Worm (Caenorhabditis elegans) whole organism, L1 larva: ENCODE results near the gene grd-7.
A peak's percentile ranks its signal among the peaks of the same experiment; 100 is the strongest.

Source experiments
- C04F5.9 ChIP-seq: sonication (generic microtip); optimal IDR thresholded peaks from 2 replicates; lab custom pipeline; 2016; ENCODE audit warnings: missing genetic modification characterization, missing compliant biosample characterization
- C16A3.4 ChIP-seq: fragments of 150-350 bp; optimal IDR thresholded peaks from 2 replicates; lab custom pipeline; 2014; ENCODE audit warnings: missing biosample characterization, missing genetic modification characterization
- F16B12.6 ChIP-seq: fragments of 150-350 bp; optimal IDR thresholded peaks from 2 replicates; lab custom pipeline; 2014; ENCODE audit warnings: missing biosample characterization, missing genetic modification characterization
- Y116A8C.19 ChIP-seq: sonication (generic microtip); optimal IDR thresholded peaks from 2 replicates; lab custom pipeline; 2016; ENCODE audit warnings: missing compliant biosample characterization, missing genetic modification characterization, borderline replicate concordance
- aha-1 ChIP-seq: fragments of 150-350 bp; optimal IDR thresholded peaks from 2 replicates; lab custom pipeline; 2014; ENCODE audit warnings: missing biosample characterization, missing genetic modification characterization
- alr-1 ChIP-seq: fragments of 200-800 bp; sonication (Bioruptor generic); optimal IDR thresholded peaks from 2 replicates; lab custom pipeline; 2018; ENCODE audit warnings: borderline replicate concordance, mild to moderate bottlenecking, missing genetic modification characterization, missing compliant biosample characterization
- aly-2 ChIP-seq: fragments of 150-350 bp; optimal IDR thresholded peaks from 2 replicates; lab custom pipeline; 2014; ENCODE audit warnings: missing biosample characterization, missing genetic modification characterization
- ama-1 ChIP-seq: fragments of 150-350 bp; optimal IDR thresholded peaks from 2 replicates; lab custom pipeline; 2014
- blmp-1 ChIP-seq: fragments of 150-350 bp; optimal IDR thresholded peaks from 2 replicates; lab custom pipeline; 2014; ENCODE audit warnings: missing biosample characterization, missing genetic modification characterization
- ceh-8 ChIP-seq: fragments of 200-800 bp; sonication (Bioruptor generic); optimal IDR thresholded peaks from 2 replicates; lab custom pipeline; 2018; ENCODE audit warnings: mild to moderate bottlenecking, missing genetic modification characterization, moderate library complexity, missing compliant biosample characterization
- ceh-82 ChIP-seq, 3 experiments: fragments of 150-350 bp in 1 of 3; sonication (generic microtip) in 2 of 3; optimal IDR thresholded peaks; 2 replicates each; lab custom pipeline; 2014 to 2017; ENCODE audit warnings: missing biosample characterization in 3 of 3, missing genetic modification characterization in 3 of 3
- ceh-88 ChIP-seq: fragments of 200-800 bp; sonication (Bioruptor generic); IDR thresholded peaks from 2 replicates; pipeline ENCODE4 v1.3.6; 2022; ENCODE audit warnings: missing genetic modification characterization, missing compliant biosample characterization
- ceh-90 ChIP-seq: sonication (generic microtip); optimal IDR thresholded peaks from 2 replicates; lab custom pipeline; 2016; ENCODE audit warnings: missing genetic modification characterization, missing compliant biosample characterization
- ces-1 ChIP-seq: fragments of 150-350 bp; optimal IDR thresholded peaks from 2 replicates; lab custom pipeline; 2014; ENCODE audit warnings: missing biosample characterization, missing genetic modification reagents, missing genetic modification characterization
- dsc-1 ChIP-seq: sonication (generic microtip); optimal IDR thresholded peaks from 2 replicates; lab custom pipeline; 2016; ENCODE audit warnings: mild to moderate bottlenecking, missing genetic modification characterization, missing compliant biosample characterization
- egl-13 ChIP-seq: sonication (generic microtip); optimal IDR thresholded peaks from 2 replicates; lab custom pipeline; 2016; ENCODE audit warnings: missing genotype, missing genetic modification reagents, missing genetic modification characterization, missing compliant biosample characterization
- elt-2 ChIP-seq: sonication (generic microtip); optimal IDR thresholded peaks from 2 replicates; lab custom pipeline; 2016; ENCODE audit warnings: missing genetic modification characterization, mild to moderate bottlenecking, inconsistent platforms, missing compliant biosample characterization, missing genetic modification reagents
- fkh-10 ChIP-seq: sonication (generic microtip); optimal IDR thresholded peaks from 2 replicates; lab custom pipeline; 2017; ENCODE audit warnings: missing biosample characterization, missing genetic modification reagents, missing genetic modification characterization
- fkh-8 ChIP-seq: sonication (generic microtip); optimal IDR thresholded peaks from 2 replicates; lab custom pipeline; 2016; ENCODE audit warnings: mild to moderate bottlenecking, missing genetic modification characterization, missing compliant biosample characterization
- fos-1 ChIP-seq: fragments of 150-350 bp; optimal IDR thresholded peaks from 2 replicates; lab custom pipeline; 2014; ENCODE audit warnings: missing biosample characterization, missing genetic modification characterization
- grh-1 ChIP-seq: fragments of 200-800 bp; sonication (Bioruptor generic); IDR thresholded peaks from 2 replicates; pipeline ENCODE4 v1.3.6; 2022; ENCODE audit warnings: missing genetic modification reagents, missing genetic modification characterization, missing compliant biosample characterization
- hpl-2 ChIP-seq: fragments of 150-350 bp; optimal IDR thresholded peaks from 2 replicates; lab custom pipeline; 2014; ENCODE audit warnings: missing biosample characterization, missing genetic modification reagents, missing genetic modification characterization
- jun-1 ChIP-seq: fragments of 150-350 bp; optimal IDR thresholded peaks from 2 replicates; lab custom pipeline; 2014; ENCODE audit warnings: missing biosample characterization, missing genetic modification reagents, missing genetic modification characterization
- lin-13 ChIP-seq: fragments of 150-350 bp; optimal IDR thresholded peaks from 2 replicates; lab custom pipeline; 2014; ENCODE audit warnings: missing biosample characterization, missing genetic modification reagents, missing genetic modification characterization
- lin-14 ChIP-seq: fragments of 200-800 bp; sonication (Bioruptor generic); optimal IDR thresholded peaks from 2 replicates; lab custom pipeline; 2018; ENCODE audit warnings: mild to moderate bottlenecking, missing genetic modification characterization, moderate library complexity, missing compliant biosample characterization
- lin-15B ChIP-seq: fragments of 150-350 bp; sonication (generic microtip); optimal IDR thresholded peaks from 3 replicates; lab custom pipeline; 2014; ENCODE audit warnings: missing biosample characterization, missing genetic modification characterization
- lin-39 ChIP-seq: fragments of 150-350 bp; optimal IDR thresholded peaks from 2 replicates; lab custom pipeline; 2014; ENCODE audit warnings: missing biosample characterization, missing genetic modification reagents, missing genetic modification characterization
- lsy-2 ChIP-seq, 2 experiments: fragments of 150-350 bp; optimal IDR thresholded peaks; 2 replicates each; lab custom pipeline; 2014; ENCODE audit warnings: missing biosample characterization in 2 of 2, missing genetic modification characterization in 2 of 2
- mab-9 ChIP-seq: fragments of 200-800 bp; sonication (Bioruptor generic); IDR thresholded peaks from 2 replicates; pipeline ENCODE4 v1.3.6; 2022; ENCODE audit warnings: missing genetic modification reagents, missing genetic modification characterization, missing compliant biosample characterization
- mdl-1 ChIP-seq, 2 experiments: fragments of 150-350 bp; optimal IDR thresholded peaks; 2 replicates each; lab custom pipeline; 2014 to 2017; ENCODE audit warnings: missing biosample characterization in 2 of 2, missing genetic modification characterization in 2 of 2, inconsistent platforms in 1 of 2
- mef-2 ChIP-seq: fragments of 150-350 bp; optimal IDR thresholded peaks from 2 replicates; lab custom pipeline; 2014; ENCODE audit warnings: missing biosample characterization, missing genetic modification characterization
- mep-1 ChIP-seq: fragments of 150-350 bp; optimal IDR thresholded peaks from 2 replicates; lab custom pipeline; 2014; ENCODE audit warnings: missing biosample characterization, missing genetic modification characterization
- nhr-11 ChIP-seq: fragments of 150-350 bp; optimal IDR thresholded peaks from 2 replicates; lab custom pipeline; 2014; ENCODE audit warnings: missing biosample characterization, missing genetic modification characterization
- nhr-12 ChIP-seq: sonication (generic microtip); optimal IDR thresholded peaks from 2 replicates; lab custom pipeline; 2017; ENCODE audit warnings: missing biosample characterization, missing genetic modification characterization
- nhr-28 ChIP-seq: fragments of 150-350 bp; optimal IDR thresholded peaks from 2 replicates; lab custom pipeline; 2014; ENCODE audit warnings: missing biosample characterization, missing genetic modification characterization
- nhr-71 ChIP-seq: sonication (generic microtip); optimal IDR thresholded peaks from 2 replicates; lab custom pipeline; 2016; ENCODE audit warnings: mild to moderate bottlenecking, missing genetic modification characterization, moderate library complexity, missing compliant biosample characterization
- nhr-76 ChIP-seq: sonication (generic microtip); optimal IDR thresholded peaks from 2 replicates; lab custom pipeline; 2017; ENCODE audit warnings: missing biosample characterization, missing genetic modification characterization
- nhr-77 ChIP-seq: fragments of 150-350 bp; optimal IDR thresholded peaks from 2 replicates; lab custom pipeline; 2014; ENCODE audit warnings: missing biosample characterization, missing genetic modification characterization
- pag-3 ChIP-seq: sonication (generic microtip); optimal IDR thresholded peaks from 2 replicates; lab custom pipeline; 2017; ENCODE audit warnings: missing genetic modification characterization, mild to moderate bottlenecking, missing compliant biosample characterization, antibody characterized with exemption, borderline replicate concordance; ENCODE audit not compliant: insufficient read depth
- pax-3 ChIP-seq: fragments of 200-800 bp; sonication (Bioruptor generic); optimal IDR thresholded peaks from 2 replicates; lab custom pipeline; 2018; ENCODE audit warnings: mild to moderate bottlenecking, missing genetic modification characterization, moderate library complexity, missing compliant biosample characterization
- pqm-1 ChIP-seq: sonication (generic microtip); optimal IDR thresholded peaks from 3 replicates; lab custom pipeline; 2017; ENCODE audit warnings: missing biosample characterization, missing genetic modification characterization
- rnt-1 ChIP-seq: sonication (generic microtip); optimal IDR thresholded peaks from 2 replicates; lab custom pipeline; 2016; ENCODE audit warnings: mild to moderate bottlenecking, missing genetic modification characterization, moderate library complexity, missing compliant biosample characterization
- snpc-4 ChIP-seq: fragments of 150-350 bp; optimal IDR thresholded peaks from 2 replicates; lab custom pipeline; 2014; ENCODE audit warnings: missing biosample characterization, missing genetic modification characterization
- snu-23 ChIP-seq: sonication (generic microtip); optimal IDR thresholded peaks from 2 replicates; lab custom pipeline; 2016; ENCODE audit warnings: missing genetic modification characterization, missing compliant biosample characterization
- sox-4 ChIP-seq: sonication (generic microtip); optimal IDR thresholded peaks from 2 replicates; lab custom pipeline; 2016; ENCODE audit warnings: missing genetic modification characterization, missing compliant biosample characterization
- tbx-2 ChIP-seq: sonication (generic microtip); optimal IDR thresholded peaks from 2 replicates; lab custom pipeline; 2016; ENCODE audit warnings: missing genetic modification characterization, missing compliant biosample characterization
- unc-30 ChIP-seq: sonication (generic microtip); optimal IDR thresholded peaks from 2 replicates; lab custom pipeline; 2017; ENCODE audit warnings: missing biosample characterization, missing genetic modification characterization
- unc-98 ChIP-seq: fragments of 200-800 bp; sonication (Bioruptor generic); IDR thresholded peaks from 2 replicates; pipeline ENCODE4 v1.3.6; 2022; ENCODE audit warnings: missing genetic modification characterization, missing compliant biosample characterization
- vab-15 ChIP-seq: sonication (generic microtip); optimal IDR thresholded peaks from 2 replicates; lab custom pipeline; 2017; ENCODE audit warnings: missing genotype, mild to moderate bottlenecking, missing genetic modification characterization, missing compliant biosample characterization
- zag-1 ChIP-seq: fragments of 150-350 bp; optimal IDR thresholded peaks from 2 replicates; lab custom pipeline; 2014; ENCODE audit warnings: missing biosample characterization, missing genetic modification characterization
- zip-4 ChIP-seq: fragments of 200-800 bp; sonication (Bioruptor generic); optimal IDR thresholded peaks from 2 replicates; lab custom pipeline; 2018; ENCODE audit warnings: mild to moderate bottlenecking, missing genetic modification characterization, moderate library complexity, missing compliant biosample characterization
- ztf-4 ChIP-seq: fragments of 150-350 bp; optimal IDR thresholded peaks from 2 replicates; lab custom pipeline; 2014; ENCODE audit warnings: missing biosample characterization, missing genetic modification characterization

Gene grd-7

DNA sequence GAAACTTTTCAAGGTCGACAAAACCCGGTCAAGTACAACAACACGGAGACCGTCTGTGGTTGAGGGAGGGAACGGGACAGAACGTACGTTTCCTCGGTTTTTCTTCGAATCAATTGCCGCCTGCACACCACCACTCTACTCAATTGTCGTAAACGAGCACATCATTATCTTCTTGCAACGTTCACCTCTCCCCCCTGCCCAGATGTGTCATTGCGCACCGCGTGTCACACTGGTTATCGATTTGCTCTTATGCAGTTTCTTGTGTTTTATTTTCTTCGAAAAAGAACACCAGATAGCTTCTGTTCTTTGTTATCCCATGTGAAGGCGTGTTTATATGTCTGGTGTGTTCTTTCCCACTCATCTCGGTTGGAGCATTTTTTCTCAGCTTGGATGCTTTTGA is 20.3 kb upstream of the grd-7 start:
- no peak for TF ChIP-seq mab-9 (GFP tag; lab: Robert Waterston, UW)
- no peak for TF ChIP-seq pag-3 (tag; lab: Kevin White, UChicago)
- TF ChIP-seq alr-1 (tag; lab: Kevin White, UChicago): no peak

DNA sequence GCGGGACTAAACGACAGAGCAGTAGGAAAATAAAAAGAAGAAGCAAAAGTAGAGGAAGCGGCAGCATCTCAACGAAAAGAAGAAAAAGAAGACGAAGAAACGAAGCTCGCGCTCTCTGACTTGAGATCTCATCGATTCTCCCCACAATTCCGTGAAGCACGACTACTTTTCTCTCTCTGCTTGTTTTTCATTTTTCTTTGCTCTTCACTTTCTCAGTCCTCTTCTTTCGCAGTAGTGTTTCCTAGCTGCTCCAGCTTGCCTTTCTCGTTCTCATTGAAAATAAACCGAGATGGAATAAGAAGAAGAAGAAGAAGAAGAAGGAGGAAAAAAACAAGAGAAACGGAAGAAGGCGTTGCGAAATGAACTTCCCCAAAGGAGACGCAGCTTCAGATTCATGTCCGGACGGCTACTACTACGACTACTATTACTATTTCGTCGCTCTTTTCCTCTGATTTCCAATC is 15.5 kb upstream of the grd-7 start:
- peak; percentile 4 for TF ChIP-seq rnt-1 (tag; lab: Kevin White, UChicago)
- no peak for TF ChIP-seq mef-2
- no peak for TF ChIP-seq nhr-12 (tag; lab: Kevin White, UChicago)
- TF ChIP-seq ces-1 (GFP tag; lab: Kevin White, UChicago): no peak
- TF ChIP-seq lin-13 (GFP tag; lab: Kevin White, UChicago): no peak
- peak; percentile 62 for TF ChIP-seq nhr-71 (tag; lab: Kevin White, UChicago)
- no peak for TF ChIP-seq mab-9 (GFP tag; lab: Robert Waterston, UW)
- no peak for TF ChIP-seq vab-15
- no peak for TF ChIP-seq C04F5.9
- no peak for TF ChIP-seq mdl-1 (tag; optimal IDR thresholded peaks at IDR 0.05; lab: Kevin White, UChicago)
- TF ChIP-seq dsc-1 (tag; lab: Kevin White, UChicago): peak; percentile 44
- TF ChIP-seq grh-1 (GFP tag; lab: Robert Waterston, UW): no peak
- TF ChIP-seq elt-2 (tag; lab: Kevin White, UChicago): no peak
- TF ChIP-seq pax-3 (tag; lab: Kevin White, UChicago): no peak
- no peak for TF ChIP-seq F16B12.6 (tag; lab: Kevin White, UChicago)
- peak; percentile 70 for TF ChIP-seq zag-1
- no peak for TF ChIP-seq aha-1 (tag; lab: Kevin White, UChicago)
- TF ChIP-seq fkh-10: peak; percentile 96
- TF ChIP-seq ceh-82 (tag; optimal IDR thresholded peaks at IDR 0.05; lab: Kevin White, UChicago): peak in 1 of 3 experiments; percentile 48
- no peak for TF ChIP-seq sox-4 (tag; lab: Kevin White, UChicago)
- peak; percentile 67 for TF ChIP-seq tbx-2 (tag; lab: Kevin White, UChicago)
- TF ChIP-seq zip-4 (GFP tag; lab: Kevin White, UChicago): no peak
- no peak for TF ChIP-seq unc-98 (GFP tag; lab: Robert Waterston, UW)
- TF ChIP-seq unc-30 (tag; lab: Kevin White, UChicago): no peak
- TF ChIP-seq snu-23 (GFP tag; lab: Kevin White, UChicago): peak; percentile 31
- TF ChIP-seq lin-14 (GFP tag; lab: Kevin White, UChicago): peak; percentile 94
- no peak for TF ChIP-seq aly-2
- TF ChIP-seq mep-1 (tag; lab: Kevin White, UChicago): peak; percentile 41
- TF ChIP-seq Y116A8C.19 (tag; lab: Kevin White, UChicago): no peak
- peak; percentile 27 for TF ChIP-seq nhr-77 (tag; lab: Kevin White, UChicago)
- TF ChIP-seq ceh-90 (tag; lab: Kevin White, UChicago): no peak
- TF ChIP-seq hpl-2 (GFP tag; lab: Kevin White, UChicago): no peak
- TF ChIP-seq ceh-88 (GFP tag; lab: Robert Waterston, UW): no peak
- TF ChIP-seq snpc-4 (tag; lab: Kevin White, UChicago): no peak
- no peak for TF ChIP-seq lin-15B
- TF ChIP-seq pqm-1 (tag; lab: Kevin White, UChicago): no peak
- TF ChIP-seq fos-1 (tag; lab: Kevin White, UChicago): peak; percentile 7
- no peak for TF ChIP-seq jun-1
- TF ChIP-seq ztf-4 (tag; lab: Kevin White, UChicago): no peak
- TF ChIP-seq fkh-8 (tag; lab: Kevin White, UChicago): peak; percentile 70
- TF ChIP-seq lin-39 (tag; lab: Kevin White, UChicago): no peak
- TF ChIP-seq nhr-28 (tag; lab: Kevin White, UChicago): no peak
- TF ChIP-seq pag-3 (tag; lab: Kevin White, UChicago): no peak
- TF ChIP-seq egl-13 (tag; lab: Kevin White, UChicago): peak; percentile 63
- no peak for TF ChIP-seq nhr-11 (tag; lab: Kevin White, UChicago)
- no peak for TF ChIP-seq nhr-76 (tag; lab: Kevin White, UChicago)
- TF ChIP-seq ceh-8 (GFP tag; lab: Kevin White, UChicago): no peak
- no peak for TF ChIP-seq blmp-1
- peak; percentile 16 to 63 for TF ChIP-seq lsy-2 (tag; optimal IDR thresholded peaks at IDR 0.05; lab: Kevin White, UChicago)
- peak; percentile 1 for TF ChIP-seq C16A3.4
- TF ChIP-seq ama-1 (lab: Kevin White, UChicago): no peak
